Fruit fly (Drosophila melanogaster) S2 (cell line): ENCODE measurements around the gene CG8001.

Source experiments
- CG8478 ChIP-seq: fragments of >200 bp; optimal IDR thresholded peaks from 2 replicates; lab custom pipeline; 2018
- CTCF ChIP-seq, 2 experiments: fragments of >200 bp; optimal IDR thresholded peaks; 2 replicates each; lab custom pipeline; 2018

dm6 chr3L:1748218-1748617 lies 7.7 kb upstream of the CG8001 start:
- TF ChIP-seq CG8478 (no peak), CTCF (optimal IDR thresholded peaks at IDR 0.05; lab: Kevin White, UChicago) (no peak)
